Worm (Caenorhabditis elegans) whole organism, young adult: ENCODE results near the gene srh-99.
A peak's percentile ranks its signal among the peaks of the same experiment; 100 is the strongest.

Source experiments
- B0035.1 ChIP-seq: sonication (generic microtip); optimal IDR thresholded peaks from 2 replicates; lab custom pipeline; 2016; ENCODE audit warnings: missing genetic modification characterization, mild to moderate bottlenecking, missing compliant biosample characterization, missing genotype, missing genetic modification reagents
- C06A6.2 ChIP-seq: fragments of 200-800 bp; sonication (Bioruptor generic); conservative IDR thresholded peaks from 2 replicates; pipeline ENCODE4 v1.3.6; 2022; ENCODE audit warnings: missing genetic modification characterization, missing compliant biosample characterization
- D2030.7 ChIP-seq: fragments of 200-800 bp; sonication (Bioruptor generic); IDR thresholded peaks from 2 replicates; pipeline ENCODE4 v1.3.6; 2022; ENCODE audit warnings: missing genetic modification reagents, missing genetic modification characterization, missing compliant biosample characterization
- F23B12.7 ChIP-seq: sonication (generic microtip); optimal IDR thresholded peaks from 2 replicates; lab custom pipeline; 2017; ENCODE audit warnings: missing genetic modification characterization, mild to moderate bottlenecking, missing compliant biosample characterization, antibody characterized with exemption, moderate library complexity; ENCODE audit not compliant: insufficient read depth
- F33H1.4 ChIP-seq: fragments of 200-800 bp; sonication (Bioruptor generic); IDR thresholded peaks from 2 replicates; pipeline ENCODE4 v1.3.6; 2022; ENCODE audit warnings: missing genetic modification reagents, missing genetic modification characterization, missing compliant biosample characterization
- F52B5.7 ChIP-seq: sonication (generic microtip); optimal IDR thresholded peaks from 2 replicates; lab custom pipeline; 2016; ENCODE audit warnings: mild to moderate bottlenecking, missing genetic modification characterization, missing compliant biosample characterization
- F55B11.4 ChIP-seq: sonication (generic microtip); optimal IDR thresholded peaks from 2 replicates; lab custom pipeline; 2016; ENCODE audit warnings: missing compliant biosample characterization, missing genetic modification characterization, borderline replicate concordance; ENCODE audit not compliant: insufficient read depth
- F57C9.4 ChIP-seq: sonication (generic microtip); optimal IDR thresholded peaks from 2 replicates; lab custom pipeline; 2017; ENCODE audit warnings: mild to moderate bottlenecking, missing genetic modification characterization, missing compliant biosample characterization
- K11D2.4 ChIP-seq: fragments of 200-800 bp; sonication (Bioruptor generic); IDR thresholded peaks from 2 replicates; pipeline ENCODE4 v1.3.6; 2022; ENCODE audit warnings: missing genetic modification reagents, missing genetic modification characterization, missing compliant biosample characterization
- T07F8.4 ChIP-seq: sonication (generic microtip); optimal IDR thresholded peaks from 2 replicates; lab custom pipeline; 2016; ENCODE audit warnings: mild to moderate bottlenecking, missing genetic modification characterization, moderate library complexity, missing compliant biosample characterization
- Y53F4B.3 ChIP-seq: fragments of 200-800 bp; sonication (Bioruptor generic); IDR thresholded peaks from 2 replicates; pipeline ENCODE4 v1.3.6; 2022; ENCODE audit warnings: missing genetic modification reagents, missing genetic modification characterization, missing compliant biosample characterization
- Y95B8A.8 ChIP-seq: fragments of 200-800 bp; sonication (Bioruptor generic); IDR thresholded peaks from 2 replicates; pipeline ENCODE4 v1.3.6; 2022; ENCODE audit warnings: missing genetic modification reagents, missing genetic modification characterization, missing compliant biosample characterization
- akir-1 ChIP-seq: fragments of 200-800 bp; sonication (Bioruptor generic); optimal IDR thresholded peaks from 2 replicates; lab custom pipeline; 2018; ENCODE audit warnings: mild to moderate bottlenecking, missing genetic modification characterization, moderate library complexity, missing compliant biosample characterization
- aptf-2 ChIP-seq: fragments of 200-800 bp; sonication (Bioruptor generic); conservative IDR thresholded peaks from 2 replicates; pipeline ENCODE4 v1.3.6; 2022; ENCODE audit warnings: missing genetic modification reagents, missing genetic modification characterization, missing compliant biosample characterization
- atf-7 ChIP-seq: sonication (generic microtip); optimal IDR thresholded peaks from 2 replicates; lab custom pipeline; 2017; ENCODE audit warnings: mild to moderate bottlenecking, missing genetic modification characterization, missing compliant biosample characterization
- athp-1 ChIP-seq: sonication (generic microtip); optimal IDR thresholded peaks from 2 replicates; lab custom pipeline; 2017; ENCODE audit warnings: mild to moderate bottlenecking, missing genetic modification characterization, missing compliant biosample characterization
- ccch-3 ChIP-seq: fragments of 200-800 bp; sonication (Bioruptor generic); optimal IDR thresholded peaks from 2 replicates; lab custom pipeline; 2018; ENCODE audit warnings: mild to moderate bottlenecking, missing genetic modification characterization, missing compliant biosample characterization
- ceh-40 ChIP-seq: fragments of 200-800 bp; sonication (Bioruptor generic); IDR thresholded peaks from 2 replicates; pipeline ENCODE4 v1.3.6; 2022; ENCODE audit warnings: missing genetic modification characterization, missing compliant biosample characterization
- ceh-79 ChIP-seq: sonication (generic microtip); optimal IDR thresholded peaks from 2 replicates; lab custom pipeline; 2017; ENCODE audit warnings: mild to moderate bottlenecking, missing genetic modification characterization, missing compliant biosample characterization
- dpff-1 ChIP-seq: sonication (generic microtip); optimal IDR thresholded peaks from 2 replicates; lab custom pipeline; 2017; ENCODE audit warnings: mild to moderate bottlenecking, missing genetic modification characterization, missing compliant biosample characterization
- egrh-3 ChIP-seq: fragments of 200-800 bp; sonication (Bioruptor generic); IDR thresholded peaks from 2 replicates; pipeline ENCODE4 v1.3.6; 2022; ENCODE audit warnings: missing genetic modification reagents, missing genetic modification characterization, missing compliant biosample characterization
- ekl-4 ChIP-seq: fragments of 200-800 bp; sonication (Bioruptor generic); IDR thresholded peaks from 2 replicates; pipeline ENCODE4 v1.3.6; 2022; ENCODE audit warnings: missing genetic modification reagents, missing genetic modification characterization, missing compliant biosample characterization
- ets-4 ChIP-seq: fragments of 200-800 bp; sonication (Bioruptor generic); optimal IDR thresholded peaks from 2 replicates; lab custom pipeline; 2018; ENCODE audit warnings: mild to moderate bottlenecking, missing genetic modification characterization, missing compliant biosample characterization
- hmg-1.2 ChIP-seq: fragments of 200-800 bp; sonication (Bioruptor generic); IDR thresholded peaks from 2 replicates; pipeline ENCODE4 v1.3.6; 2022; ENCODE audit warnings: missing genetic modification reagents, missing genetic modification characterization, missing compliant biosample characterization
- hmg-20 ChIP-seq: fragments of 200-800 bp; sonication (Bioruptor generic); IDR thresholded peaks from 2 replicates; pipeline ENCODE4 v1.3.6; 2022; ENCODE audit warnings: missing genetic modification reagents, missing genetic modification characterization, missing compliant biosample characterization
- hrde-1 ChIP-seq: sonication (generic microtip); optimal IDR thresholded peaks from 2 replicates; lab custom pipeline; 2016; ENCODE audit warnings: missing genetic modification characterization, mild to moderate bottlenecking, missing compliant biosample characterization, moderate library complexity, missing genotype, missing genetic modification reagents, borderline replicate concordance
- hsf-1 ChIP-seq: fragments of 200-800 bp; sonication (Bioruptor generic); IDR thresholded peaks from 2 replicates; pipeline ENCODE4 v1.3.6; 2022; ENCODE audit warnings: missing genetic modification reagents, missing genetic modification characterization, missing compliant biosample characterization
- lin-35 ChIP-seq, 3 experiments: fragments of 150-350 bp in 2 of 3; sonication (generic microtip) in 1 of 3; optimal IDR thresholded peaks; 2 replicates each; lab custom pipeline; 2014 to 2018; ENCODE audit warnings: missing biosample characterization in 3 of 3, missing genetic modification characterization in 3 of 3, missing genetic modification reagents in 3 of 3
- mcd-1 ChIP-seq: fragments of 200-800 bp; sonication (Bioruptor generic); IDR thresholded peaks from 2 replicates; pipeline ENCODE4 v1.3.6; 2022; ENCODE audit warnings: missing genetic modification reagents, missing genetic modification characterization, missing compliant biosample characterization
- nfyb-1 ChIP-seq: fragments of 200-800 bp; sonication (Bioruptor generic); IDR thresholded peaks from 2 replicates; pipeline ENCODE4 v1.3.6; 2022; ENCODE audit warnings: missing genetic modification reagents, missing genetic modification characterization, missing compliant biosample characterization
- nhr-179 ChIP-seq: sonication (generic microtip); optimal IDR thresholded peaks from 2 replicates; lab custom pipeline; 2016; ENCODE audit warnings: mild to moderate bottlenecking, missing genetic modification characterization, missing compliant biosample characterization
- nhr-90 ChIP-seq: sonication (generic microtip); optimal IDR thresholded peaks from 2 replicates; lab custom pipeline; 2016; ENCODE audit warnings: missing genotype, mild to moderate bottlenecking, missing genetic modification characterization, missing compliant biosample characterization
- rcor-1 ChIP-seq: fragments of 200-800 bp; sonication (Bioruptor generic); IDR thresholded peaks from 2 replicates; pipeline ENCODE4 v1.3.6; 2022; ENCODE audit warnings: missing genetic modification reagents, missing genetic modification characterization, missing compliant biosample characterization
- snpc-3.4 ChIP-seq: sonication (generic microtip); optimal IDR thresholded peaks from 2 replicates; lab custom pipeline; 2017; ENCODE audit warnings: missing genetic modification characterization, mild to moderate bottlenecking, missing compliant biosample characterization, antibody characterized with exemption, moderate library complexity, missing genotype, missing genetic modification reagents
- somi-1 ChIP-seq: fragments of 200-800 bp; sonication (Bioruptor generic); optimal IDR thresholded peaks from 2 replicates; lab custom pipeline; 2018; ENCODE audit warnings: mild to moderate bottlenecking, missing genetic modification characterization, missing compliant biosample characterization
- tbp1 ChIP-seq: fragments of 200-800 bp; sonication (Bioruptor generic); optimal IDR thresholded peaks from 2 replicates; lab custom pipeline; 2018; ENCODE audit warnings: mild to moderate bottlenecking, missing genetic modification characterization, missing compliant biosample characterization
- xnd-1 ChIP-seq: sonication (generic microtip); optimal IDR thresholded peaks from 2 replicates; lab custom pipeline; 2016; ENCODE audit warnings: missing genotype, missing genetic modification reagents, missing genetic modification characterization, missing compliant biosample characterization
- zfh-2 ChIP-seq: fragments of 200-800 bp; sonication (Bioruptor generic); conservative IDR thresholded peaks from 2 replicates; pipeline ENCODE4 v1.3.6; 2022; ENCODE audit warnings: missing genetic modification reagents, missing genetic modification characterization, missing compliant biosample characterization
- ztf-22 ChIP-seq: fragments of 200-800 bp; sonication (Bioruptor generic); optimal IDR thresholded peaks from 2 replicates; lab custom pipeline; 2018; ENCODE audit warnings: mild to moderate bottlenecking, missing genetic modification characterization, moderate library complexity, missing compliant biosample characterization
- ztf-3 ChIP-seq: fragments of 200-800 bp; sonication (Bioruptor generic); optimal IDR thresholded peaks from 2 replicates; lab custom pipeline; 2018; ENCODE audit warnings: mild to moderate bottlenecking, missing genetic modification characterization, missing compliant biosample characterization

srh-99 gene

DNA sequence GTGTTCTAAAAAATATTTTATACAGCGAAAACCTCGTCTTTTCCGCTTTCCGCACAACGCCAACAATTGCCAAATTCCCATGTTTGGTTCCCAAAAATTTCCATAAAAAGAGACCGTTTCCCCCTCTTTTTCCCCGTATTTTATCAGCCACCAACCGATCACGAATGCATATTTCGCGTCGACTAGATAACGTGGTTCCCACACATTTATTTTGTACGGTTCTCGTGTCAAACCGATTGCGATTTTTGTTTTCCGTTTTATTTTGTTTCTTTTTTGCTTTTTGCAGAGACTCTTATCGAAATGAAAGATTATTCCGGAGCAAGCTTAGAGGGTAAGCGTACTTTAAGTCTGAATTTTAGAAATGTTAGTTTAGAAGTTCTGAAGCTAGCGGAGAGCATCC is 4.7 kb upstream of the srh-99 start, which contains the start of gene C46E10.3:
Gene C46E10.3 (plus strand): TSS at position 301 of the 400 bp plus-strand sequence.
- no peak for TF ChIP-seq K11D2.4 (GFP tag; lab: Robert Waterston, UW)

DNA sequence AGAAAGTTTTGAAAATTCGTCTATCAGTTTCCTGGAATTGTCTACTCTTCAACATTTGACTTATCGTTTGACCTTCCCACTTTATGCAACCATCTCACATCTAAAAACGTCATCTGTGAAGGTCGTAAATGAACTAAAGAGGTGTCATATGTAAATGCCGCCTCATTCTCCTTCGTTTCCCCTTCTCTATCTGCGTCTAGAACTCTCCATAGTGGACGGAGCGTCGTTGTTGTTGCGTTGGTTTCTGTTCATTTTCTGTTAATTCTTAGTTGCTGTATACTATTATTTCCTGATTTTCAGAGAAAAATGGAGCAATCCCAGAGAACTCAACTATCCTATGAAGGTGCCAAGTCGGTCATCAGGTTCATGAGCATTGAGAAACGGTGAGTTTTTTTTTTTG is 606 bp upstream of the srh-99 start, which contains the start of gene fbxc-52:
Gene fbxc-52 (plus strand): TSS at position 301 of the 400 bp plus-strand sequence.
- no peak for TF ChIP-seq hsf-1 (GFP tag; lab: Robert Waterston, UW)
- TF ChIP-seq nfyb-1 (GFP tag; lab: Robert Waterston, UW) = 0 out of 2 replicates have a peak, but pooled peaks have one; percentile 11

DNA sequence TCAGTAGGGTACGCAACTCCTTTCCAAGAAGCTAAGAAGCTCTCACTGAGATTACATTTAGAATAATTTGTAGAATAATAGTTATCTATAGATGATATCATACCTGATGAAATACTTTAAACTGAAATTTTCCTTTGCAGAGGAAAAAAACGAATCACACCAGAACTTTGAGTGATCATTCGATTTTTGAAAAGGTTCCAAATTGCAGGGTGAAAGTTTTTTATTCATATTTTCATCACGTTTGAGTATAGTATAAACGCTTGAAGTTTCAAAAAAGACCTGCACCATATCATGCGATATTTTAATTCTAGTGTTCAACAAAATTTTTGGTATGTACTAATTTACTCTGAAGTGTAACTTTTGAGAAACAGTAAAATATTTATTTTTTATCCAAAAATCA is 1.8 kb downstream of the srh-99 start, which contains the start of gene srh-100:
Gene srh-100 (minus strand): TSS at position 101 of the 400 bp plus-strand sequence.
- TF ChIP-seq hmg-20 (no peak), mcd-1 (GFP tag; lab: Robert Waterston, UW) (no peak), C06A6.2 (GFP tag; lab: Robert Waterston, UW) (no peak), F57C9.4 (tag; lab: Kevin White, UChicago) (no peak), ets-4 (GFP tag; lab: Kevin White, UChicago) (no peak), tbp1 (GFP tag; lab: Kevin White, UChicago) (no peak), rcor-1 (no peak), B0035.1 (tag; lab: Kevin White, UChicago) (no peak), somi-1 (GFP tag; lab: Kevin White, UChicago) (no peak), aptf-2 (GFP tag; lab: Robert Waterston, UW) (no peak), F33H1.4 (GFP tag; lab: Robert Waterston, UW) (no peak), F23B12.7 (tag; lab: Kevin White, UChicago) (no peak), ztf-3 (no peak), ekl-4 (no peak), T07F8.4 (tag; lab: Kevin White, UChicago) (no peak), ceh-40 (no peak), athp-1 (tag; lab: Kevin White, UChicago) (no peak), F52B5.7 (tag; lab: Kevin White, UChicago) (no peak)

DNA sequence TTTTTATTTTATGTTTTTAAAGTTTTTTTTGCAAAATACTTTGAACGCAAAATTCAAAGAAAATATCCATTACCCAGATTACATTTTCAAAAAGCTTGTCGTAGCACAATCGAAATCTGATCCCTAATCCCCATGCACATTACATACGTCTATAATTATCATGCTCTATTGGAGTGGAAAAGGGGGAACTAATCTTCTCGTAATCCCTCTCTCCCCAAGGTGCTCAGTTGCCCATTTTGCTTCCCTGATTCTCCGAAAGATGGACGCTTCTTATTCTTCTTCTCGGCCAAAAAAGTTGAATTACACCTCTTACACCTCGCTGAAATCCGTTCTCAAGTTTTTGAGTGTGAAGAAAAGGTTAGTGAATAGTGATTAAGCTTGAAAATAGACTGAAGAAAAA is 5.3 kb downstream of the srh-99 start, which contains the start of gene fbxc-53:
Gene fbxc-53 (plus strand): TSS at position 245 of the 400 bp plus-strand sequence.
- no peak for TF ChIP-seq aptf-2 (GFP tag; lab: Robert Waterston, UW)
- no peak for TF ChIP-seq F33H1.4 (GFP tag; lab: Robert Waterston, UW)
- no peak for TF ChIP-seq ccch-3 (GFP tag; lab: Kevin White, UChicago)

DNA sequence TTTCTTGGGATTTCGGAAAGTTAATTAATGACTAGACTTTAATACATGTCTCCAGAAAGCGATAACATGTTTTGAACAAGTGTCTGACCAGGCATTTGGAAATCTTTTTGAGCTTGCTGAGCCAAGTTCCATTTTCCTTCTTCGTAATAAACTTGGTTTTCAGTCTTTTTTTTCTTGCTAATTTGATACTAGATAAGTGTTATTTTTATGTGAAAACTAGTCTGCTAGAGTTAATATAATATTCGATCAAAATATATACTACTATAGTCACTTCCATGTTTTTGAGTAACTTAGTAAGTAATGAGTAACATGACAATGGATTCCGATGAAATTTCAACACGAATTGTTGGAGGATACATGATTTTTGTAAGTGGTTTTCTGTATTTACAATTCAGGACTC is 7.1 kb downstream of the srh-99 start, which contains the start of gene srx-110:
Gene srx-110 (plus strand): TSS at position 301 of the 400 bp plus-strand sequence.
- TF ChIP-seq ceh-79 (tag; lab: Kevin White, UChicago) (no peak), hmg-1.2 (no peak)

DNA sequence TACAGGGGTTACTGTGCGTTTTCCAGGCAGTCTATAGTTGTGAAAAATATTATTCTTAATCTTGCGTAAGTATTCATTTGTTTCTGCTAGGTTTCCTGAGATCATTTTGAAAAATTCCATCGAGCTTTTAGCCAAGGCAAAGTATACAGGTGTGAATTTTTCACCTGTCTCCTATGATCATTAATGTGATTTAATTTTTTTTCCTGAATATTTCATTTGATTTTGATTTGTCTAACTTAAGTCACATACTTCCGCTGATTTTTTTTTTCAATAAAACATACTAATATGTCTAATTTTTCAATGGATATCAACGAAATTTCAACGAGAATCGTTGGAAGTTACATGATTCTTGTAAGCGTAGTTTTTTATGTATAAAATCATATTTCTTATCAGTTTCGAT is 11.0 kb downstream of the srh-99 start, which contains the start of gene srx-108:
Gene srx-108 (plus strand): TSS at position 301 of the 400 bp plus-strand sequence.
- TF ChIP-seq dpff-1 (tag; lab: Kevin White, UChicago) (no peak), atf-7 (tag; lab: Kevin White, UChicago) (no peak), nhr-90 (no peak), ztf-22 (GFP tag; lab: Kevin White, UChicago) (no peak), lin-35 (GFP tag; optimal IDR thresholded peaks at IDR 0.05; lab: Kevin White, UChicago) (no peak), hmg-1.2 (no peak), xnd-1 (no peak), Y95B8A.8 (GFP tag; lab: Robert Waterston, UW) (no peak), Y53F4B.3 (no peak), hrde-1 (tag; lab: Kevin White, UChicago) (no peak), F23B12.7 (tag; lab: Kevin White, UChicago) (no peak), nhr-179 (tag; lab: Kevin White, UChicago) (no peak), akir-1 (GFP tag; lab: Kevin White, UChicago) (no peak), egrh-3 (GFP tag; lab: Robert Waterston, UW) (no peak), snpc-3.4 (tag; lab: Kevin White, UChicago) (no peak), zfh-2 (GFP tag; lab: Robert Waterston, UW) (no peak), F55B11.4 (no peak), D2030.7 (no peak)
